Fruit fly (Drosophila melanogaster): ENCODE measurements around the gene Polr2G.

- TF ChIP-seq CG8478 (optimal IDR thresholded peaks at IDR 0.05): no peak
- no peak for TF ChIP-seq CTCF (optimal IDR thresholded peaks at IDR 0.05)
Measured at dm6 chr3R:15198052-15198793, 24.8 kb downstream of the Polr2G start.
